Fruit fly (Drosophila melanogaster) whole organism, embryonic: ENCODE data around the gene mRpL49.

Source experiments
- Blimp-1 ChIP-seq: fragments of 200-800 bp; sonication (Bioruptor generic); optimal IDR thresholded peaks from 3 replicates; lab custom pipeline; 2018; ENCODE audit warnings: missing biosample characterization, missing genetic modification characterization, mild to moderate bottlenecking, moderate library complexity, missing genetic modification reagents
- CG11504 ChIP-seq: fragments of 200-800 bp; sonication (Bioruptor generic); optimal IDR thresholded peaks from 3 replicates; lab custom pipeline; 2019; ENCODE audit warnings: missing biosample characterization, mild to moderate bottlenecking, missing genetic modification characterization, moderate library complexity
- CG12769 ChIP-seq: fragments of 200-800 bp; sonication (Bioruptor generic); optimal IDR thresholded peaks from 2 replicates; lab custom pipeline; 2019; ENCODE audit warnings: missing biosample characterization, mild to moderate bottlenecking, missing genetic modification characterization, moderate library complexity
- CG15479 ChIP-seq: fragments of 200-800 bp; sonication (Bioruptor generic); optimal IDR thresholded peaks from 3 replicates; lab custom pipeline; 2019; ENCODE audit warnings: missing biosample characterization, mild to moderate bottlenecking, missing genetic modification characterization, moderate library complexity
- CG1603 ChIP-seq: fragments of 200-800 bp; sonication (Bioruptor generic); optimal IDR thresholded peaks from 2 replicates; lab custom pipeline; 2019; ENCODE audit warnings: missing biosample characterization, mild to moderate bottlenecking, missing genetic modification characterization, moderate library complexity
- CG17385 ChIP-seq: fragments of 200-800 bp; sonication (Bioruptor generic); optimal IDR thresholded peaks from 3 replicates; lab custom pipeline; 2018; ENCODE audit warnings: missing biosample characterization, mild to moderate bottlenecking, missing genetic modification characterization
- CG18764 ChIP-seq: fragments of 200-800 bp; sonication (Bioruptor generic); optimal IDR thresholded peaks from 3 replicates; lab custom pipeline; 2016; ENCODE audit warnings: missing biosample characterization, missing genetic modification characterization
- CG2120 ChIP-seq: fragments of 200-800 bp; sonication (Bioruptor generic); optimal IDR thresholded peaks from 3 replicates; lab custom pipeline; 2016; ENCODE audit warnings: missing biosample characterization, missing genetic modification characterization
- CG2199 ChIP-seq: fragments of 200-800 bp; sonication (Bioruptor generic); IDR thresholded peaks from 3 replicates; pipeline ENCODE4 v1.3.6; 2022; ENCODE audit warnings: missing biosample characterization, missing genetic modification characterization
- CG30403 ChIP-seq: fragments of 200-800 bp; sonication (Bioruptor generic); optimal IDR thresholded peaks from 3 replicates; lab custom pipeline; 2016; ENCODE audit warnings: missing biosample characterization, missing genetic modification characterization
- CG30431 ChIP-seq: fragments of 200-800 bp; sonication (Bioruptor generic); optimal IDR thresholded peaks from 2 replicates; lab custom pipeline; 2017; ENCODE audit warnings: missing biosample characterization, missing genetic modification characterization
- CG31441 ChIP-seq: fragments of 200-800 bp; sonication (Bioruptor generic); IDR thresholded peaks from 2 replicates; pipeline ENCODE4 v1.3.6; 2022; ENCODE audit warnings: missing biosample characterization, missing genetic modification characterization
- CG6689 ChIP-seq: fragments of 200-800 bp; sonication (Bioruptor generic); IDR thresholded peaks from 2 replicates; pipeline ENCODE4 v1.3.6; 2022; ENCODE audit warnings: missing biosample characterization, missing genetic modification characterization
- CG6765 ChIP-seq: fragments of 200-800 bp; sonication (Bioruptor generic); optimal IDR thresholded peaks from 3 replicates; lab custom pipeline; 2017; ENCODE audit warnings: missing biosample characterization, mild to moderate bottlenecking, missing genetic modification characterization
- CG7556 ChIP-seq: fragments of 200-800 bp; sonication (Bioruptor generic); optimal IDR thresholded peaks from 2 replicates; lab custom pipeline; 2017; ENCODE audit warnings: missing biosample characterization, mild to moderate bottlenecking, missing genetic modification characterization
- CG7839 ChIP-seq: fragments of 200-800 bp; sonication (Bioruptor generic); optimal IDR thresholded peaks from 3 replicates; lab custom pipeline; 2018; ENCODE audit warnings: missing biosample characterization, mild to moderate bottlenecking, missing genetic modification characterization, moderate library complexity
- CG8290 ChIP-seq, 3 experiments: fragments of 200-800 bp; sonication (Bioruptor generic); optimal IDR thresholded peaks; 2 replicates each; lab custom pipeline; 2016 to 2019; ENCODE audit warnings: missing biosample characterization in 3 of 3, missing genetic modification characterization in 3 of 3, mild to moderate bottlenecking in 2 of 3, moderate library complexity in 1 of 3
- Doc3 ChIP-seq: fragments of 200-800 bp; sonication (Bioruptor generic); IDR thresholded peaks from 3 replicates; pipeline ENCODE4 v1.3.6; 2022; ENCODE audit warnings: missing biosample characterization, missing genetic modification characterization; ENCODE audit not compliant: partially characterized antibody
- Drgx ChIP-seq: fragments of 200-800 bp; sonication (Bioruptor generic); IDR thresholded peaks from 2 replicates; pipeline ENCODE4 v1.3.6; 2022; ENCODE audit warnings: missing biosample characterization, missing genetic modification characterization
- Ets65A ChIP-seq: fragments of 200-800 bp; sonication (Bioruptor generic); peaks from one replicate; lab custom pipeline; 2016; ENCODE audit warnings: missing biosample characterization, missing genetic modification characterization
- HLH54F ChIP-seq: fragments of 200-800 bp; sonication (Bioruptor generic); optimal IDR thresholded peaks from 3 replicates; lab custom pipeline; 2016; ENCODE audit warnings: missing biosample characterization, missing genetic modification characterization
- Med ChIP-seq: fragments of 200-800 bp; sonication (Bioruptor generic); peaks from one replicate; lab custom pipeline; 2016; ENCODE audit warnings: missing biosample characterization, missing genetic modification characterization, mild to moderate bottlenecking, inconsistent platforms, moderate library complexity
- Optix ChIP-seq: fragments of 200-800 bp; sonication (Bioruptor generic); IDR thresholded peaks from 3 replicates; pipeline ENCODE4 v1.3.6; 2022; ENCODE audit warnings: missing biosample characterization, missing genetic modification characterization
- PHDP ChIP-seq: fragments of 200-800 bp; sonication (Bioruptor generic); optimal IDR thresholded peaks from 3 replicates; lab custom pipeline; 2018; ENCODE audit warnings: missing biosample characterization, mild to moderate bottlenecking, missing genetic modification characterization, moderate library complexity
- Pdp1 ChIP-seq, 2 experiments: fragments of 200-800 bp; sonication (Bioruptor generic); optimal IDR thresholded peaks; 3 replicates each; lab custom pipeline; 2016; ENCODE audit warnings: missing biosample characterization in 2 of 2, missing genetic modification characterization in 2 of 2, mild to moderate bottlenecking in 1 of 2, moderate library complexity in 1 of 2
- Ptx1 ChIP-seq: fragments of 200-800 bp; sonication (Bioruptor generic); IDR thresholded peaks from 2 replicates; pipeline ENCODE4 v1.3.6; 2022; ENCODE audit warnings: missing biosample characterization, missing genetic modification characterization
- bbx ChIP-seq: fragments of 200-800 bp; sonication (Bioruptor generic); IDR thresholded peaks from 2 replicates; pipeline ENCODE4 v1.3.6; 2022; ENCODE audit warnings: missing biosample characterization, missing genetic modification characterization; ENCODE audit not compliant: partially characterized antibody
- cas ChIP-seq: fragments of 200-800 bp; sonication (Bioruptor generic); IDR thresholded peaks from 2 replicates; pipeline ENCODE4 v1.3.6; 2022; ENCODE audit warnings: missing biosample characterization, missing genetic modification characterization
- cato ChIP-seq: fragments of 200-800 bp; sonication (Bioruptor generic); optimal IDR thresholded peaks from 2 replicates; lab custom pipeline; 2016; ENCODE audit warnings: missing biosample characterization, missing genetic modification characterization, borderline replicate concordance
- dysf ChIP-seq: fragments of 200-800 bp; sonication (Bioruptor generic); IDR thresholded peaks from 3 replicates; pipeline ENCODE4 v1.3.6; 2022; ENCODE audit warnings: missing biosample characterization, missing genetic modification characterization
- grau ChIP-seq: fragments of 200-800 bp; optimal IDR thresholded peaks from 3 replicates; lab custom pipeline; 2019; ENCODE audit warnings: missing biosample characterization, mild to moderate bottlenecking, missing genetic modification characterization, moderate library complexity
- jumu ChIP-seq: fragments of 200-800 bp; sonication (Bioruptor generic); optimal IDR thresholded peaks from 3 replicates; lab custom pipeline; 2016; ENCODE audit warnings: missing biosample characterization, missing genetic modification characterization
- ken ChIP-seq: fragments of 200-800 bp; sonication (Bioruptor generic); IDR thresholded peaks from 3 replicates; pipeline ENCODE4 v1.3.6; 2022; ENCODE audit warnings: missing biosample characterization, missing genetic modification characterization
- row ChIP-seq: fragments of 200-800 bp; sonication (Bioruptor generic); IDR thresholded peaks from 3 replicates; pipeline ENCODE4 v1.3.6; 2022; ENCODE audit warnings: missing biosample characterization, missing genetic modification characterization
- schlank ChIP-seq: fragments of 200-800 bp; sonication (Bioruptor generic); optimal IDR thresholded peaks from 2 replicates; lab custom pipeline; 2018; ENCODE audit warnings: missing biosample characterization, mild to moderate bottlenecking, missing genetic modification characterization
- sens ChIP-seq: fragments of 200-800 bp; sonication (Bioruptor generic); peaks from one replicate; lab custom pipeline; 2016; ENCODE audit warnings: missing biosample characterization, missing genetic modification characterization
- stwl ChIP-seq: fragments of 200-800 bp; sonication (Bioruptor generic); optimal IDR thresholded peaks from 3 replicates; lab custom pipeline; 2018; ENCODE audit warnings: missing biosample characterization, mild to moderate bottlenecking, missing genetic modification characterization, moderate library complexity
- zen2 ChIP-seq: fragments of 200-800 bp; sonication (Bioruptor generic); IDR thresholded peaks from 3 replicates; pipeline ENCODE4 v1.3.6; 2022; ENCODE audit warnings: missing biosample characterization, missing genetic modification characterization; ENCODE audit not compliant: partially characterized antibody

Gene mRpL49

dm6 chrX:12895114-12895723 lies 11.7 kb upstream of the mRpL49 start (continued):
- TF ChIP-seq CG15479 (GFP tag; lab: Kevin White, UChicago), result no peak
- TF ChIP-seq grau, result peak; percentile 49
- no peak for TF ChIP-seq Doc3
- no peak for TF ChIP-seq CG12769 (tag; lab: Kevin White, UChicago)
- peak; percentile 47; the same call in 2 of the 3 replicates for TF ChIP-seq row (GFP tag; lab: Robert Waterston, UW)
- TF ChIP-seq Ptx1 (GFP tag; lab: Robert Waterston, UW), result peak; percentile 37; the same call in 1 of the 2 replicates
- TF ChIP-seq CG31441 (GFP tag; lab: Robert Waterston, UW), result 0 out of 2 replicates have a peak, but pooled peaks have one; percentile 24
- no peak for TF ChIP-seq CG17385 (GFP tag; lab: Kevin White, UChicago)
- peak; percentile 1 for TF ChIP-seq CG30403 (GFP tag; lab: Kevin White, UChicago)
- TF ChIP-seq PHDP (tag; lab: Kevin White, UChicago), result peak; percentile 19
- peak; percentile 60 for TF ChIP-seq CG2120 (GFP tag; lab: Kevin White, UChicago)

DNA sequence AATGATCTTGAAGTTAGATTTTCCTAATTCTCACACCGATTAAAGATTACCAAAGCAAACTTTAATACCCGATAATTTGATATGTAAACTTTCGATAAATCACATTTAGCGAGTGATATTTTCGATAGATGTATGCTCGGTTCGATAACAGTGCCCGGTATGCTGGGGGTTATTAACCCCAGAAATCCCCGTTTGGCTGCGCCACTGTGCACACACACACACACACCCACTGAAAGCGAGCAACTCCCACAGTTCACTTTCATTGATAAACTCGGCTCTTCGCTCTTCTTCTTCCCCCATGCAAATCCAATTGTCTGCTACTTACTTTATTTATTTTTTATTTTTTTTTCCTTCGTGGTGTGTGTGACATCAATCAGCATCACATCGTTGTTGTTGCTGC lies 10.5 kb upstream of the mRpL49 start:
- TF ChIP-seq CG18764 (GFP tag; lab: Kevin White, UChicago), result no peak
- TF ChIP-seq Optix, result no peak
- no peak for TF ChIP-seq zen2 (GFP tag; lab: Robert Waterston, UW)
- TF ChIP-seq bbx, result 0 out of 2 replicates have a peak, but pooled peaks have one; percentile 24
- TF ChIP-seq CG6765 (GFP tag; lab: Kevin White, UChicago), result no peak
- TF ChIP-seq Pdp1 (GFP tag; optimal IDR thresholded peaks at IDR 0.05; lab: Kevin White, UChicago), result peak in 1 of 2 experiments; percentile 53
- TF ChIP-seq CG12769 (tag; lab: Kevin White, UChicago), result peak; percentile 3
- no peak for TF ChIP-seq CG7556 (GFP tag; lab: Kevin White, UChicago)
- 0 out of 2 replicates have a peak, but pooled peaks have one; percentile 15 for TF ChIP-seq cas (GFP tag; lab: Robert Waterston, UW)
- TF ChIP-seq CG8290 (GFP tag; optimal IDR thresholded peaks at IDR 0.05; lab: Kevin White, UChicago), result no peak
- TF ChIP-seq CG8290 (tag; optimal IDR thresholded peaks at IDR 0.05; lab: Kevin White, UChicago), result peak in 1 of 2 experiments; percentile 26
- peak; percentile 47 for TF ChIP-seq CG17385 (GFP tag; lab: Kevin White, UChicago)
- 0 out of 3 replicates have a peak, but pooled peaks have one; percentile 35 for TF ChIP-seq CG2199 (GFP tag; lab: Robert Waterston, UW)
- no peak for TF ChIP-seq CG30431 (GFP tag; lab: Kevin White, UChicago)
- no peak for TF ChIP-seq jumu (GFP tag; lab: Kevin White, UChicago)
- 0 out of 3 replicates have a peak, but pooled peaks have one; percentile 11 for TF ChIP-seq ken (GFP tag; lab: Robert Waterston, UW)
- TF ChIP-seq stwl (tag; lab: Kevin White, UChicago), result peak; percentile 20
- TF ChIP-seq Ets65A (GFP tag; lab: Kevin White, UChicago), result no peak
- TF ChIP-seq dysf (GFP tag; lab: Robert Waterston, UW), result 0 out of 3 replicates have a peak, but pooled peaks have one; percentile 10
- TF ChIP-seq CG1603, result peak; percentile 20
- TF ChIP-seq CG11504, result peak; percentile 12
- no peak for TF ChIP-seq schlank (tag; lab: Kevin White, UChicago)
- peak; percentile 16 for TF ChIP-seq sens (GFP tag; lab: Kevin White, UChicago)
- TF ChIP-seq Med, result peak; percentile 48
- peak; percentile 53 for TF ChIP-seq Drgx (GFP tag; lab: Robert Waterston, UW)
- no peak for TF ChIP-seq HLH54F (GFP tag; lab: Kevin White, UChicago)
- TF ChIP-seq CG7839 (tag; lab: Kevin White, UChicago), result no peak
- TF ChIP-seq CG6689 (GFP tag; lab: Robert Waterston, UW), result no peak; the same call in 1 of the 2 replicates
- TF ChIP-seq Blimp-1 (GFP tag; lab: Kevin White, UChicago), result peak; percentile 21
- no peak for TF ChIP-seq cato (GFP tag; lab: Kevin White, UChicago)
